Fruit fly (Drosophila melanogaster): Measurements from ENCODE around the gene CG12003.

Gene CG12003

DNA sequence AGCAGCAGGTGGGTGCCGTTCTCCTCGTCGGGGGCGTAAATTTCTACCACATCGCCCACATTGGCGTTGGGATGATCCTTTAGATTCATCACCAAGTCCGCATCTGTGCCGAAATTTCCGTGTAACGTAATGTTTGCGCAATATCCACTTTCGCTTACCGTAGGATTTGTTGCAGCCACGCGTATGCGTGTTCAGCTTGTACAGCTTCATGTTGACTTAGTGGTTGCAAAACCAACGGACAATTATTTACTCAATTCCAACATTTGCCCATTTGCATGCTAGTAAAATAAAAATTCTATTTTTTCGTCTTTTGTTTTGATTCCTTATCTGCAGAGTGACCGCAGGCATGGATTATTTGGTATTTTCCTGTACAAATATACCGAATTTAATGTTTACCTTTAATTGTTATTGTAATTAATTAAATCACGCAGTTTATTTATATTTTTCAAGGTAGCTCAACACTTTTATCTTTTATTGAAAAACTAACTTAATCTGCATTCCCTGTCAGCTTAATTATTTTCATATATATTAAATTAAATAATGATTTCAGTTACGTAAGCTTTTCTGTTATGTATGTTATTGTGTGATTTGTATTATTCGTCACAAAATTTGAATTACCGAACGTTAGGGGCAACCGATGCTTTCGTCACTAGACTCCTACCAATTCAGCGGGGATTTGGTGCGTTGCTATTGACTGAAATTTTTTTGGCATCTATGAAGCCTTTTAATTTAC is 31.3 kb upstream of the CG12003 start, which contains the start of gene Iml1 (continued):
- TF ChIP-seq Drgx (GFP tag; IDR thresholded peaks at IDR 0.05) (no peak), H15 (GFP tag; IDR thresholded peaks at IDR 0.05) (no peak), Hsf (GFP tag; optimal IDR thresholded peaks at IDR 0.05) (no peak), CG8924 (tag; optimal IDR thresholded peaks at IDR 0.05) (peak; percentile 60), CG34224 (GFP tag; IDR thresholded peaks at IDR 0.05; ENCODE audit: partially characterized antibody) (no peak), her (GFP tag; optimal IDR thresholded peaks at IDR 0.05) (no peak), CG17612 (GFP tag; IDR thresholded peaks at IDR 0.05) (no peak), D19A (tag; optimal IDR thresholded peaks at IDR 0.05) (no peak), CG15479 (GFP tag; optimal IDR thresholded peaks at IDR 0.05) (peak; percentile 61), CG3281 (GFP tag; optimal IDR thresholded peaks at IDR 0.05) (no peak), gfzf (GFP tag; optimal IDR thresholded peaks at IDR 0.05) (peak; percentile 58), jumu (GFP tag; optimal IDR thresholded peaks at IDR 0.05) (no peak), CG16779 (GFP tag; IDR thresholded peaks at IDR 0.05) (no peak), CG13123 (GFP tag; optimal IDR thresholded peaks at IDR 0.05) (no peak), sna (GFP tag; IDR thresholded peaks at IDR 0.05; ENCODE audit: partially characterized antibody) (no peak), CTCF (GFP tag; optimal IDR thresholded peaks at IDR 0.05) (no peak), CG12942 (GFP tag; optimal IDR thresholded peaks at IDR 0.05) (peak; percentile 31), CG1792 (GFP tag; optimal IDR thresholded peaks at IDR 0.05) (no peak), salm (tag; optimal IDR thresholded peaks at IDR 0.05) (no peak), HLH54F (GFP tag; optimal IDR thresholded peaks at IDR 0.05) (peak; percentile 6), ac (GFP tag; optimal IDR thresholded peaks at IDR 0.05) (no peak), CG11723 (GFP tag; optimal IDR thresholded peaks at IDR 0.05) (no peak), CrebB (tag; optimal IDR thresholded peaks at IDR 0.05) (no peak), Dip2 (GFP tag; IDR thresholded peaks at IDR 0.05) (no peak), CG10274 (GFP tag; optimal IDR thresholded peaks at IDR 0.05) (no peak), gem (tag; optimal IDR thresholded peaks at IDR 0.05) (no peak), Adf1 (GFP tag; IDR thresholded peaks at IDR 0.05) (no peak), CG10431 (GFP tag; optimal IDR thresholded peaks at IDR 0.05) (no peak), Hr3 (GFP tag; optimal IDR thresholded peaks at IDR 0.05) (peak; percentile 26), CG1647 (GFP tag; optimal IDR thresholded peaks at IDR 0.05) (no peak), ssp (GFP tag; IDR thresholded peaks at IDR 0.05) (peak; percentile 37), ems (GFP tag; optimal IDR thresholded peaks at IDR 0.05) (no peak), pum (GFP tag; optimal IDR thresholded peaks at IDR 0.05) (no peak), Dip3 (GFP tag; optimal IDR thresholded peaks at IDR 0.05) (peak; percentile 12), Lpt (GFP tag; optimal IDR thresholded peaks at IDR 0.05) (no peak), CG7372 (GFP tag; IDR thresholded peaks at IDR 0.05) (peak; percentile 20; the same call in 1 of the 2 replicates), Eip74EF (GFP tag; optimal IDR thresholded peaks at IDR 0.05) (no peak), HmgZ (tag; optimal IDR thresholded peaks at IDR 0.05) (no peak), CG4282 (GFP tag; optimal IDR thresholded peaks at IDR 0.05) (no peak), Spps (tag; optimal IDR thresholded peaks at IDR 0.05) (no peak), abd-A (tag; optimal IDR thresholded peaks at IDR 0.05) (no peak), CG17328 (GFP tag; IDR thresholded peaks at IDR 0.05) (no peak), CG42726 (GFP tag; IDR thresholded peaks at IDR 0.05; ENCODE audit: partially characterized antibody) (no peak), CG11093 (GFP tag; IDR thresholded peaks at IDR 0.05) (no peak), Lhr (GFP tag; optimal IDR thresholded peaks at IDR 0.05) (no peak), CG14860 (GFP tag; IDR thresholded peaks at IDR 0.05; ENCODE audit: partially characterized antibody) (no peak), nerfin-1 (tag; optimal IDR thresholded peaks at IDR 0.05) (peak; percentile 60), B-H1 (GFP tag; IDR thresholded peaks at IDR 0.05) (no peak; the same call in 2 of the 3 replicates), Hmr (GFP tag; optimal IDR thresholded peaks at IDR 0.05) (no peak), dimm (GFP tag; IDR thresholded peaks at IDR 0.05) (no peak), CG18599 (GFP tag; optimal IDR thresholded peaks at IDR 0.05) (no peak)

All from whole organism, embryonic.